Fruit fly (Drosophila melanogaster) S2 (cell line): ENCODE results near the gene tna.

ENCODE experiments used
- CG8478 ChIP-seq: fragments of >200 bp; optimal IDR thresholded peaks from 2 replicates; lab custom pipeline; 2018
- CTCF ChIP-seq, 2 experiments: fragments of >200 bp; optimal IDR thresholded peaks; 2 replicates each; lab custom pipeline; 2018

dm6 chr3L:10793889-10794478 is 41.3 kb upstream of the tna start:
- no peak for TF ChIP-seq CTCF (optimal IDR thresholded peaks at IDR 0.05; lab: Kevin White, UChicago)
- no peak for TF ChIP-seq CG8478
